Worm (Caenorhabditis elegans) whole organism, L3 larva: ENCODE measurements around the gene bas-1.

Source experiments
- ZK546.5 ChIP-seq: sonication (generic microtip); optimal IDR thresholded peaks from 2 replicates; lab custom pipeline; 2017; ENCODE audit warnings: missing biosample characterization, missing genetic modification characterization
- aly-2 ChIP-seq: fragments of 150-350 bp; optimal IDR thresholded peaks from 2 replicates; lab custom pipeline; 2014; ENCODE audit warnings: missing biosample characterization, missing genetic modification characterization
- ama-1 ChIP-seq: fragments of 150-350 bp; optimal IDR thresholded peaks from 2 replicates; lab custom pipeline; 2018
- ceh-16 ChIP-seq: sonication (generic microtip); optimal IDR thresholded peaks from 2 replicates; lab custom pipeline; 2017; ENCODE audit warnings: missing biosample characterization, missing genetic modification characterization
- ceh-9 ChIP-seq: sonication (generic microtip); optimal IDR thresholded peaks from 2 replicates; lab custom pipeline; 2018; ENCODE audit warnings: missing biosample characterization, missing genetic modification characterization
- daf-12 ChIP-seq: fragments of 150-350 bp; optimal IDR thresholded peaks from 2 replicates; lab custom pipeline; 2014; ENCODE audit warnings: missing biosample characterization, missing genetic modification reagents, missing genetic modification characterization
- egl-27 ChIP-seq: sonication (generic microtip); optimal IDR thresholded peaks from 4 replicates; lab custom pipeline; 2017; ENCODE audit warnings: missing biosample characterization, missing genetic modification reagents, missing genetic modification characterization
- egl-5 ChIP-seq: fragments of 150-350 bp; optimal IDR thresholded peaks from 2 replicates; lab custom pipeline; 2017; ENCODE audit warnings: missing biosample characterization, missing genetic modification reagents, missing genetic modification characterization, inconsistent platforms
- fkh-10 ChIP-seq: sonication (generic microtip); optimal IDR thresholded peaks from 2 replicates; lab custom pipeline; 2017; ENCODE audit warnings: missing biosample characterization, missing genetic modification reagents, missing genetic modification characterization
- fkh-2 ChIP-seq: fragments of 150-350 bp; optimal IDR thresholded peaks from 2 replicates; lab custom pipeline; 2014; ENCODE audit warnings: missing biosample characterization, missing genetic modification reagents, missing genetic modification characterization
- fos-1 ChIP-seq: fragments of 150-350 bp; optimal IDR thresholded peaks from 2 replicates; lab custom pipeline; 2014; ENCODE audit warnings: missing biosample characterization, missing genetic modification characterization
- jun-1 ChIP-seq: fragments of 150-350 bp; optimal IDR thresholded peaks from 2 replicates; lab custom pipeline; 2014; ENCODE audit warnings: missing biosample characterization, missing genetic modification reagents, missing genetic modification characterization
- lin-39 ChIP-seq: fragments of 150-350 bp; optimal IDR thresholded peaks from 2 replicates; lab custom pipeline; 2018; ENCODE audit warnings: missing biosample characterization, missing genetic modification reagents, missing genetic modification characterization
- lsy-12 ChIP-seq: sonication (generic microtip); optimal IDR thresholded peaks from 2 replicates; lab custom pipeline; 2016; ENCODE audit warnings: mild to moderate bottlenecking, missing genetic modification characterization, missing compliant biosample characterization
- mdl-1 ChIP-seq: fragments of 150-350 bp; optimal IDR thresholded peaks from 2 replicates; lab custom pipeline; 2014; ENCODE audit warnings: missing biosample characterization, missing genetic modification characterization
- mml-1 ChIP-seq: fragments of 150-350 bp; sonication (generic microtip); optimal IDR thresholded peaks from 3 replicates; lab custom pipeline; 2014; ENCODE audit warnings: missing biosample characterization, missing genetic modification characterization
- nfya-1 ChIP-seq: sonication (generic microtip); optimal IDR thresholded peaks from 2 replicates; lab custom pipeline; 2017; ENCODE audit warnings: missing genetic modification characterization, mild to moderate bottlenecking, missing compliant biosample characterization, antibody characterized with exemption, moderate library complexity; ENCODE audit not compliant: insufficient read depth
- nhr-11 ChIP-seq: fragments of 150-350 bp; optimal IDR thresholded peaks from 2 replicates; lab custom pipeline; 2014; ENCODE audit warnings: missing biosample characterization, missing genetic modification characterization
- nhr-12 ChIP-seq: fragments of 150-350 bp; optimal IDR thresholded peaks from 2 replicates; lab custom pipeline; 2014; ENCODE audit warnings: missing biosample characterization, missing genetic modification characterization
- nhr-23 ChIP-seq: fragments of 150-350 bp; optimal IDR thresholded peaks from 2 replicates; lab custom pipeline; 2014; ENCODE audit warnings: missing biosample characterization, missing genetic modification reagents, missing genetic modification characterization
- nhr-237 ChIP-seq: fragments of 150-350 bp; optimal IDR thresholded peaks from 2 replicates; lab custom pipeline; 2014; ENCODE audit warnings: missing biosample characterization, missing genetic modification characterization
- nhr-43 ChIP-seq: sonication (generic microtip); optimal IDR thresholded peaks from 2 replicates; lab custom pipeline; 2016; ENCODE audit warnings: mild to moderate bottlenecking, missing genetic modification characterization, missing compliant biosample characterization; ENCODE audit not compliant: poor library complexity, severe bottlenecking
- nhr-76 ChIP-seq: fragments of 150-350 bp; sonication (generic microtip); optimal IDR thresholded peaks from 5 replicates; lab custom pipeline; 2014; ENCODE audit warnings: missing biosample characterization, missing genetic modification characterization
- pha-4 ChIP-seq: fragments of 150-350 bp; optimal IDR thresholded peaks from 2 replicates; lab custom pipeline; 2014; ENCODE audit warnings: missing biosample characterization, missing genetic modification reagents, missing genetic modification characterization
- pqm-1 ChIP-seq: fragments of 150-350 bp; optimal IDR thresholded peaks from 2 replicates; lab custom pipeline; 2017; ENCODE audit warnings: missing biosample characterization, missing genetic modification characterization, inconsistent platforms
- sea-2 ChIP-seq: fragments of 150-350 bp; sonication (generic microtip); optimal IDR thresholded peaks from 4 replicates; lab custom pipeline; 2014; ENCODE audit warnings: missing biosample characterization, missing genetic modification reagents, missing genetic modification characterization
- skn-1 ChIP-seq: fragments of 150-350 bp; optimal IDR thresholded peaks from 2 replicates; lab custom pipeline; 2014; ENCODE audit warnings: missing biosample characterization, missing genetic modification characterization
- tbx-2 ChIP-seq: sonication (generic microtip); optimal IDR thresholded peaks from 2 replicates; lab custom pipeline; 2016; ENCODE audit warnings: mild to moderate bottlenecking, missing genetic modification characterization, missing compliant biosample characterization
- unc-39 ChIP-seq: sonication (generic microtip); optimal IDR thresholded peaks from 4 replicates; lab custom pipeline; 2017; ENCODE audit warnings: missing biosample characterization, missing genetic modification characterization
- unc-62 ChIP-seq: fragments of 150-350 bp; sonication (generic microtip); optimal IDR thresholded peaks from 4 replicates; lab custom pipeline; 2014; ENCODE audit warnings: missing biosample characterization, missing genetic modification reagents, missing genetic modification characterization
- zag-1 ChIP-seq: fragments of 150-350 bp; optimal IDR thresholded peaks from 2 replicates; lab custom pipeline; 2014; ENCODE audit warnings: missing biosample characterization, missing genetic modification characterization
- ztf-11 ChIP-seq: fragments of 150-350 bp; optimal IDR thresholded peaks from 2 replicates; lab custom pipeline; 2014; ENCODE audit warnings: missing biosample characterization, missing genetic modification characterization
- ztf-4 ChIP-seq: fragments of 150-350 bp; optimal IDR thresholded peaks from 2 replicates; lab custom pipeline; 2014; ENCODE audit warnings: missing biosample characterization, missing genetic modification characterization

bas-1 gene

ce11 chrIII:5566496-5566895, 45.6 kb upstream of the bas-1 start:
- TF ChIP-seq mdl-1: no peak
- no peak for TF ChIP-seq unc-62
- no peak for TF ChIP-seq egl-5 (tag; lab: Kevin White, UChicago)
- no peak for TF ChIP-seq nhr-76 (tag; lab: Kevin White, UChicago)
- no peak for TF ChIP-seq fkh-10 (GFP tag; lab: Kevin White, UChicago)
- no peak for TF ChIP-seq zag-1
- no peak for TF ChIP-seq nhr-11 (tag; lab: Kevin White, UChicago)
- TF ChIP-seq ZK546.5 (tag; lab: Kevin White, UChicago): no peak
- no peak for TF ChIP-seq fkh-2
- no peak for TF ChIP-seq pha-4 (tag; lab: Kevin White, UChicago)
- TF ChIP-seq egl-27 (tag; lab: Kevin White, UChicago): no peak
- TF ChIP-seq jun-1 (tag; lab: Kevin White, UChicago): no peak

ce11 chrIII:5568265-5568664, 43.8 kb upstream of the bas-1 start:
- no peak for TF ChIP-seq daf-12 (tag; lab: Kevin White, UChicago)

- TF ChIP-seq egl-27 (tag; lab: Kevin White, UChicago): no peak
- no peak for TF ChIP-seq fos-1 (tag; lab: Kevin White, UChicago)
- TF ChIP-seq ceh-16 (tag; lab: Kevin White, UChicago): no peak
- TF ChIP-seq ama-1 (lab: Kevin White, UChicago): no peak
- TF ChIP-seq unc-62: no peak
- no peak for TF ChIP-seq nhr-76 (tag; lab: Kevin White, UChicago)
- no peak for TF ChIP-seq sea-2 (GFP tag; lab: Kevin White, UChicago)
- no peak for TF ChIP-seq lsy-12
- no peak for TF ChIP-seq ceh-9
- TF ChIP-seq nhr-43 (tag; lab: Kevin White, UChicago): no peak
- no peak for TF ChIP-seq nhr-237 (tag; lab: Kevin White, UChicago)
- no peak for TF ChIP-seq mml-1 (tag; lab: Kevin White, UChicago)
- no peak for TF ChIP-seq ztf-11
- TF ChIP-seq pqm-1 (tag; lab: Kevin White, UChicago): no peak
- no peak for TF ChIP-seq unc-39 (tag; lab: Kevin White, UChicago)
- no peak for TF ChIP-seq zag-1
- no peak for TF ChIP-seq aly-2
- no peak for TF ChIP-seq nhr-12 (tag; lab: Kevin White, UChicago)
- TF ChIP-seq nhr-11 (tag; lab: Kevin White, UChicago): no peak
- no peak for TF ChIP-seq jun-1 (tag; lab: Kevin White, UChicago)
Observed at ce11 chrIII:5568679-5569078, 43.4 kb upstream of the bas-1 start, which contains the start of gene nspb-12. Gene nspb-12 (minus strand): TSS chrIII:5568779.

- peak; percentile 10 for TF ChIP-seq nfya-1 (tag; lab: Kevin White, UChicago)
- no peak for TF ChIP-seq ceh-16 (tag; lab: Kevin White, UChicago)
- TF ChIP-seq lin-39 (tag; lab: Kevin White, UChicago): peak; percentile 36
Observed at ce11 chrIII:5570814-5571443, 41.1 kb upstream of the bas-1 start.

DNA sequence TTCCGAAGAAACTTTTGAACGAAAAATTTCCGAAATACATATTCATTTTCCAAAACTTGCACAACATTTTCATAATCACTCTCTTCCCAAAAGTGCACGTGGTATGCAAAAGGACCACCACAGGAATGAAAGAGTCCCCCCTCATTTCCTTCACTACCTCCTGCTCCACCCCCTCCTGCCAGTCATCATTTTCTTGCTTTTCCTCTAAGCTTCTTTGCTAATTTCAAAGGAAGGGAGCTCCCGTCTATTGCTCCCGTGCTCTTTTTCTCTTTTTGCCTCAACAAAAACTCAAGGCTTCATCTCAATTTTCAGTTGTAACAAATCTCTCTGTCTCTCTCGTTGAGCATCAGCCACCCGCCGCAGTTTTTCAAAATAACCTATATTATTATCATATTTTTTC, 39.3 kb upstream of the bas-1 start:
- peak; percentile 16 for TF ChIP-seq nfya-1 (tag; lab: Kevin White, UChicago)
- no peak for TF ChIP-seq fkh-2

DNA sequence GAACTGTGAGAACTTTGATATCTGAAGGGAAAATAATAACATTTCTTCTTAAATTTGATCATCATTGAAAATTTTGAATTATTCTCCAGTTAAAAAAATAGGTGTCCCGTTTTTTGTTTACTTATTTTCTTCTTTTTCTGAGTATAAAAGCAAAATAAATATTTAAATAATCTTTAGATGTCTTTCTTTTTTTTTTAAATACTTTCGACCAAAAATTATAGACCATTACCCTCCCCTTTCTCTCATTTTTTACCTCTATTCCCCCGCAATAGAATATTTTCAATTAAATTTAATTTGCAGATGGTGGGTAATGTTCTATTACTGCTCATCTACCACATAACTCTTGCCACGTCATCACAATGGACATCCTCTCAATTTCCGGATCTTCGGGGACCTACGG, 38.4 kb upstream of the bas-1 start, which contains the start of gene molo-1:
Gene molo-1, plus strand, starts transcription at position 301 of the 400 bp plus-strand sequence.
- TF ChIP-seq nhr-11 (tag; lab: Kevin White, UChicago) (no peak), nfya-1 (tag; lab: Kevin White, UChicago) (no peak), daf-12 (tag; lab: Kevin White, UChicago) (no peak), nhr-43 (tag; lab: Kevin White, UChicago) (no peak), lin-39 (tag; lab: Kevin White, UChicago) (no peak), ztf-4 (tag; lab: Kevin White, UChicago) (no peak), skn-1 (tag; lab: Kevin White, UChicago) (no peak), mdl-1 (no peak), nhr-23 (tag; lab: Kevin White, UChicago) (no peak), nhr-237 (tag; lab: Kevin White, UChicago) (no peak), tbx-2 (tag; lab: Kevin White, UChicago) (no peak), mml-1 (tag; lab: Kevin White, UChicago) (no peak), unc-39 (tag; lab: Kevin White, UChicago) (no peak)
- TF ChIP-seq, all 47 proteins: peak for 0
